Fruit fly (Drosophila melanogaster): Measurements from ENCODE around the gene CG32640.
A peak's percentile ranks its signal among the peaks of the same experiment; 100 is the strongest.

CG32640 gene

dm6 chrX:13214056-13214455 lies 36.3 kb downstream of the CG32640 start (continued):
- TF ChIP-seq dimm (GFP tag; IDR thresholded peaks at IDR 0.05), result no peak
- peak; percentile 76 for TF ChIP-seq vvl (GFP tag; IDR thresholded peaks at IDR 0.05)
- peak; percentile 0 for TF ChIP-seq CG6254 (GFP tag; optimal IDR thresholded peaks at IDR 0.05)
- TF ChIP-seq CG5180 (GFP tag; optimal IDR thresholded peaks at IDR 0.05), result peak; percentile 100
- TF ChIP-seq nmo (GFP tag; optimal IDR thresholded peaks at IDR 0.05), result peak; percentile 58
- TF ChIP-seq Scr (GFP tag; IDR thresholded peaks at IDR 0.05; ENCODE audit: partially characterized antibody), result no peak
- no peak for TF ChIP-seq CG12104 (GFP tag; optimal IDR thresholded peaks at IDR 0.05)
- peak; percentile 19 for TF ChIP-seq CG8359 (GFP tag; optimal IDR thresholded peaks at IDR 0.05; ENCODE audit: borderline replicate concordance)
- TF ChIP-seq D (optimal IDR thresholded peaks at IDR 0.05), result no peak
- TF ChIP-seq D (GFP tag; optimal IDR thresholded peaks at IDR 0.05), result peak; percentile 38
- 0 out of 2 replicates have a peak, but pooled peaks have one; percentile 51 for TF ChIP-seq CG11696 (GFP tag; IDR thresholded peaks at IDR 0.05)
- peak; percentile 77 for TF ChIP-seq chm (GFP tag; IDR thresholded peaks at IDR 0.05)

dm6 chrX:13219290-13219689 lies 41.5 kb downstream of the CG32640 start:
- 0 out of 4 replicates have a peak, but pooled peaks have one; percentile 37 for TF ChIP-seq chinmo (GFP tag; IDR thresholded peaks at IDR 0.05; ENCODE audit: partially characterized antibody)
- peak; percentile 53; the same call in 1 of the 2 replicates for TF ChIP-seq vvl (GFP tag; IDR thresholded peaks at IDR 0.05)
- TF ChIP-seq CG9437 (GFP tag; optimal IDR thresholded peaks at IDR 0.05), result no peak
- peak in 1 of 2 experiments; percentile 2 for TF ChIP-seq Pdp1 (GFP tag; optimal IDR thresholded peaks at IDR 0.05)
- no peak for TF ChIP-seq CG18619 (GFP tag; optimal IDR thresholded peaks at IDR 0.05)
- TF ChIP-seq kni (GFP tag; optimal IDR thresholded peaks at IDR 0.05), result peak; percentile 18
- no peak for TF ChIP-seq aop (GFP tag; IDR thresholded peaks at IDR 0.05)
- TF ChIP-seq Hr78 (GFP tag; optimal IDR thresholded peaks at IDR 0.05), result peak in 1 of 2 experiments; percentile 75

DNA sequence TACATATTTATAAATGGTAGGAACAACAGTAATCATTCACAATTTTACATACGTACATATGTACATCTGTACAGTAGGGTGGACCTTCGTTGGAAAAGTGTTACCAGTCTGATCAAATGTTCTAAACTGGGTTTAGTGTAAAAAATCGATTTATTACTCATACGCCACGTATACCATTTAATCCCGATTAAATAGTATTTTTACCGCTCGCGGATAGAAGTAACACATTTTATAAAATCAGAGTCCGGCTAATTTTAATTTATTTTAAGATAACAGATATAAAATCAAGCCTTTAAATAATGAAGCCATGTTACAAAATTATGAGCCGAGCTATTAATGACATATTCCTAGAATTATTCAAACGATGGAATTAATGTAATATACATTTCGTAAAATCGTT lies 42.6 kb downstream of the CG32640 start:
- TF ChIP-seq CG2678 (tag; optimal IDR thresholded peaks at IDR 0.05) (no peak), sens (GFP tag) (peak; percentile 12), CG13894 (tag; optimal IDR thresholded peaks at IDR 0.05) (no peak), CG13287 (GFP tag; IDR thresholded peaks at IDR 0.05; ENCODE audit: partially characterized antibody) (no peak), Ets97D (GFP tag; optimal IDR thresholded peaks at IDR 0.05) (no peak), PHDP (tag; optimal IDR thresholded peaks at IDR 0.05) (no peak), chm (GFP tag; IDR thresholded peaks at IDR 0.05) (no peak), Antp (GFP tag; optimal IDR thresholded peaks at IDR 0.05) (no peak), trh (GFP tag; optimal IDR thresholded peaks at IDR 0.05) (no peak), CG9437 (GFP tag; optimal IDR thresholded peaks at IDR 0.05) (peak; percentile 5), H15 (GFP tag; IDR thresholded peaks at IDR 0.05) (no peak), CG12155 (GFP tag; optimal IDR thresholded peaks at IDR 0.05) (no peak), phol (tag; optimal IDR thresholded peaks at IDR 0.05) (peak; percentile 12), sens-2 (GFP tag; IDR thresholded peaks at IDR 0.05) (no peak), CG13296 (GFP tag; optimal IDR thresholded peaks at IDR 0.05) (no peak), CG11695 (GFP tag; IDR thresholded peaks at IDR 0.05) (0 out of 3 replicates have a peak, but pooled peaks have one; percentile 11), tgo (GFP tag; IDR thresholded peaks at IDR 0.05) (no peak), stwl (tag; optimal IDR thresholded peaks at IDR 0.05) (peak; percentile 14), B-H2 (GFP tag; optimal IDR thresholded peaks at IDR 0.05) (no peak), CG11504 (tag; optimal IDR thresholded peaks at IDR 0.05) (no peak), CG7928 (GFP tag; optimal IDR thresholded peaks at IDR 0.05) (no peak), CG4730 (GFP tag; IDR thresholded peaks at IDR 0.05) (no peak), CG7963 (GFP tag; IDR thresholded peaks at IDR 0.05; ENCODE audit: partially characterized antibody) (no peak), CG17361 (GFP tag; IDR thresholded peaks at IDR 0.05) (0 out of 3 replicates have a peak, but pooled peaks have one; percentile 17), HHEX (GFP tag; optimal IDR thresholded peaks at IDR 0.05) (no peak), NC2β (GFP tag; optimal IDR thresholded peaks at IDR 0.05) (no peak), ro (GFP tag; IDR thresholded peaks at IDR 0.05) (no peak), Fer1 (GFP tag; optimal IDR thresholded peaks at IDR 0.05) (no peak), fd102C (GFP tag; optimal IDR thresholded peaks at IDR 0.05) (no peak), CG8388 (GFP tag; optimal IDR thresholded peaks at IDR 0.05) (no peak), h (optimal IDR thresholded peaks at IDR 0.05) (no peak)

Data from whole organism, embryonic.